Fruit fly (Drosophila melanogaster): ENCODE data around the gene CG7702.
A peak's percentile ranks its signal among the peaks of the same experiment; 100 is the strongest.

The CG7702 gene

dm6 chr3R:18670441-18671111 lies 1.4 kb downstream of the CG7702 start:
- peak; percentile 72 for TF ChIP-seq CG17801 (GFP tag; optimal IDR thresholded peaks at IDR 0.05; ENCODE audit: partially characterized antibody)

dm6 chr3R:18671112-18671729 lies 2.0 kb downstream of the CG7702 start, which contains the start of gene CG31230:
Gene CG31230, plus strand, starts transcription at chr3R:18671679.
- no peak for TF ChIP-seq CG17801 (GFP tag; optimal IDR thresholded peaks at IDR 0.05; ENCODE audit: partially characterized antibody)

dm6 chr3R:18677500-18677940 lies 8.3 kb downstream of the CG7702 start, which contains the start of the genes dind and CG7706:
Gene dind, minus strand, starts transcription at chr3R:18677539.
Gene CG7706, plus strand, starts transcription at chr3R:18677818.
- TF ChIP-seq CG17801 (GFP tag; optimal IDR thresholded peaks at IDR 0.05; ENCODE audit: partially characterized antibody): no peak

- no peak for TF ChIP-seq CG17801 (GFP tag; optimal IDR thresholded peaks at IDR 0.05; ENCODE audit: partially characterized antibody)
Observed at dm6 chr3R:18680332-18680731, 11.1 kb downstream of the CG7702 start, which contains the start of the genes CG46318 and ChT. Gene CG46318, plus strand, starts transcription at chr3R:18680604. Gene ChT, plus strand, starts transcription at chr3R:18680604.

dm6 chr3R:18681054-18681453 lies 11.9 kb downstream of the CG7702 start:
- no peak for TF ChIP-seq CG17801 (GFP tag; optimal IDR thresholded peaks at IDR 0.05; ENCODE audit: partially characterized antibody)

dm6 chr3R:18692619-18693018 lies 23.4 kb downstream of the CG7702 start, which contains the start of gene Muc91C:
Gene Muc91C, minus strand, starts transcription at chr3R:18692719.
- TF ChIP-seq CG17801 (GFP tag; optimal IDR thresholded peaks at IDR 0.05; ENCODE audit: partially characterized antibody): no peak

dm6 chr3R:18693611-18694010 lies 24.4 kb downstream of the CG7702 start, which contains the start of gene CG14300:
Gene CG14300, minus strand, starts transcription at chr3R:18693711.
- TF ChIP-seq CG17801 (GFP tag; optimal IDR thresholded peaks at IDR 0.05; ENCODE audit: partially characterized antibody): no peak

dm6 chr3R:18694952-18695351 lies 25.8 kb downstream of the CG7702 start, which contains the start of gene CG34282:
Gene CG34282, plus strand, starts transcription at chr3R:18695252.
- TF ChIP-seq CG17801 (GFP tag; optimal IDR thresholded peaks at IDR 0.05; ENCODE audit: partially characterized antibody): no peak

dm6 chr3R:18698855-18699569 lies 29.8 kb downstream of the CG7702 start:
- no peak for TF ChIP-seq CG17801 (GFP tag; optimal IDR thresholded peaks at IDR 0.05; ENCODE audit: partially characterized antibody)

- no peak for TF ChIP-seq CG17801 (GFP tag; optimal IDR thresholded peaks at IDR 0.05; ENCODE audit: partially characterized antibody)
Observed at dm6 chr3R:18703514-18703913, 34.3 kb downstream of the CG7702 start.

dm6 chr3R:18705150-18705549 lies 36.0 kb downstream of the CG7702 start, which contains the start of the genes ChAT and VAChT:
Gene ChAT, plus strand, starts transcription at chr3R:18705501.
Gene VAChT, plus strand, starts transcription at chr3R:18705501.
- no peak for TF ChIP-seq CG17801 (GFP tag; optimal IDR thresholded peaks at IDR 0.05; ENCODE audit: partially characterized antibody)

dm6 chr3R:18706289-18706688 lies 37.1 kb downstream of the CG7702 start:
- TF ChIP-seq CG17801 (GFP tag; optimal IDR thresholded peaks at IDR 0.05; ENCODE audit: partially characterized antibody): no peak

- TF ChIP-seq CG17801 (GFP tag; optimal IDR thresholded peaks at IDR 0.05; ENCODE audit: partially characterized antibody): no peak
Observed at dm6 chr3R:18707492-18707891, 38.3 kb downstream of the CG7702 start.

dm6 chr3R:18719767-18720341 lies 50.7 kb downstream of the CG7702 start:
- no peak for TF ChIP-seq CG17801 (GFP tag; optimal IDR thresholded peaks at IDR 0.05; ENCODE audit: partially characterized antibody)

dm6 chr3R:18721368-18721767 lies 52.2 kb downstream of the CG7702 start:
- TF ChIP-seq CG17801 (GFP tag; optimal IDR thresholded peaks at IDR 0.05; ENCODE audit: partially characterized antibody): no peak
